Fruit fly (Drosophila melanogaster) whole organism, prepupa: ENCODE data around the gene Tl.
A peak's percentile ranks its signal among the peaks of the same experiment; 100 is the strongest.

ENCODE experiments used
- Blimp-1 ChIP-seq: fragments of 200-800 bp; sonication (Bioruptor generic); optimal IDR thresholded peaks from 3 replicates; lab custom pipeline; 2017; ENCODE audit warnings: missing biosample characterization, missing genetic modification characterization, mild to moderate bottlenecking, moderate library complexity, missing genetic modification reagents
- CG10631 ChIP-seq: fragments of 200-800 bp; sonication (Bioruptor generic); optimal IDR thresholded peaks from 2 replicates; lab custom pipeline; 2016; ENCODE audit warnings: missing biosample characterization, missing genetic modification characterization
- CG11294 ChIP-seq: fragments of 200-800 bp; sonication (Bioruptor generic); IDR thresholded peaks from 2 replicates; pipeline ENCODE4 v1.3.6; 2022; ENCODE audit warnings: missing biosample characterization, missing genetic modification characterization
- CG11762 ChIP-seq: fragments of 200-800 bp; sonication (Bioruptor generic); optimal IDR thresholded peaks from 3 replicates; lab custom pipeline; 2016; ENCODE audit warnings: missing biosample characterization, missing genetic modification characterization; ENCODE audit not compliant: insufficient read depth
- CG11902 ChIP-seq: fragments of 200-800 bp; sonication (Bioruptor generic); optimal IDR thresholded peaks from 3 replicates; lab custom pipeline; 2016; ENCODE audit warnings: missing biosample characterization, missing genetic modification characterization
- CG1621 ChIP-seq: fragments of 200-800 bp; sonication (Bioruptor generic); optimal IDR thresholded peaks from 3 replicates; lab custom pipeline; 2018; ENCODE audit warnings: missing biosample characterization, mild to moderate bottlenecking, missing genetic modification characterization
- CG31627 ChIP-seq: fragments of 200-800 bp; sonication (Bioruptor generic); optimal IDR thresholded peaks from 3 replicates; lab custom pipeline; 2016; ENCODE audit warnings: missing biosample characterization, missing genetic modification characterization
- CG32006 ChIP-seq: fragments of 200-800 bp; sonication (Bioruptor generic); optimal IDR thresholded peaks from 3 replicates; lab custom pipeline; 2017; ENCODE audit warnings: missing biosample characterization, mild to moderate bottlenecking, missing genetic modification characterization
- CG34406 ChIP-seq: fragments of 200-800 bp; sonication (Bioruptor generic); optimal IDR thresholded peaks from 3 replicates; lab custom pipeline; 2016; ENCODE audit warnings: missing biosample characterization, missing genetic modification characterization
- CG6163 ChIP-seq: fragments of 200-800 bp; sonication (Bioruptor generic); IDR thresholded peaks from 3 replicates; pipeline ENCODE4 v1.3.6; 2022; ENCODE audit warnings: missing biosample characterization, missing genetic modification characterization
- CG6276 ChIP-seq: fragments of 200-800 bp; sonication (Bioruptor generic); optimal IDR thresholded peaks from 2 replicates; lab custom pipeline; 2017; ENCODE audit warnings: missing biosample characterization, mild to moderate bottlenecking, missing genetic modification characterization
- CG6792 ChIP-seq: fragments of 200-800 bp; sonication (Bioruptor generic); optimal IDR thresholded peaks from 3 replicates; lab custom pipeline; 2016; ENCODE audit warnings: missing biosample characterization, missing genetic modification characterization
- CG6808 ChIP-seq: fragments of 200-800 bp; sonication (Bioruptor generic); optimal IDR thresholded peaks from 3 replicates; lab custom pipeline; 2017; ENCODE audit warnings: missing biosample characterization, missing genetic modification characterization, mild to moderate bottlenecking, moderate library complexity, missing genetic modification reagents
- CG6854 ChIP-seq: fragments of 200-800 bp; sonication (Bioruptor generic); optimal IDR thresholded peaks from 2 replicates; lab custom pipeline; 2017; ENCODE audit warnings: missing biosample characterization, mild to moderate bottlenecking, missing genetic modification characterization
- CG8119 ChIP-seq: fragments of 200-800 bp; sonication (Bioruptor generic); IDR thresholded peaks from 3 replicates; pipeline ENCODE4 v1.3.6; 2022; ENCODE audit warnings: missing biosample characterization, missing genetic modification characterization
- CG8319 ChIP-seq: fragments of 200-800 bp; sonication (Bioruptor generic); optimal IDR thresholded peaks from 3 replicates; lab custom pipeline; 2016; ENCODE audit warnings: missing biosample characterization, missing genetic modification characterization
- CG8632 ChIP-seq: fragments of 200-800 bp; sonication (Bioruptor generic); optimal IDR thresholded peaks from 3 replicates; lab custom pipeline; 2016; ENCODE audit warnings: missing biosample characterization, missing genetic modification characterization
- CG9139 ChIP-seq: fragments of 200-800 bp; sonication (Bioruptor generic); optimal IDR thresholded peaks from 3 replicates; lab custom pipeline; 2017; ENCODE audit warnings: missing biosample characterization, mild to moderate bottlenecking, missing genetic modification characterization
- Eip75B ChIP-seq: fragments of 200-800 bp; sonication (Bioruptor generic); optimal IDR thresholded peaks from 3 replicates; lab custom pipeline; 2016; ENCODE audit warnings: missing biosample characterization, missing genetic modification characterization
- Eip78C ChIP-seq: fragments of 200-800 bp; sonication (Bioruptor generic); peaks from one replicate; lab custom pipeline; 2016; ENCODE audit warnings: missing biosample characterization, missing genetic modification characterization
- Eip93F ChIP-seq: fragments of 200-800 bp; sonication (Bioruptor generic); optimal IDR thresholded peaks from 2 replicates; lab custom pipeline; 2016; ENCODE audit warnings: missing biosample characterization, mild to moderate bottlenecking, missing genetic modification characterization
- Ets96B ChIP-seq: fragments of 200-800 bp; optimal IDR thresholded peaks from 2 replicates; lab custom pipeline; 2019; ENCODE audit warnings: missing biosample characterization, mild to moderate bottlenecking, missing genetic modification characterization, moderate library complexity
- Gug ChIP-seq: fragments of 200-800 bp; sonication (Bioruptor generic); IDR thresholded peaks from 2 replicates; pipeline ENCODE4 v1.3.6; 2022; ENCODE audit warnings: missing biosample characterization, missing genetic modification characterization
- Hr38 ChIP-seq: sonication (Bioruptor generic); optimal IDR thresholded peaks from 2 replicates; lab custom pipeline; 2016; ENCODE audit warnings: missing biosample characterization, missing genetic modification characterization
- Hr39 ChIP-seq: fragments of 200-800 bp; sonication (Bioruptor generic); optimal IDR thresholded peaks from 2 replicates; lab custom pipeline; 2016; ENCODE audit warnings: missing biosample characterization, missing genetic modification characterization
- Hr4 ChIP-seq: fragments of 200-800 bp; sonication (Bioruptor generic); optimal IDR thresholded peaks from 3 replicates; lab custom pipeline; 2016; ENCODE audit warnings: missing biosample characterization, missing genetic modification characterization
- Lpt ChIP-seq: fragments of 200-800 bp; sonication (Bioruptor generic); optimal IDR thresholded peaks from 3 replicates; lab custom pipeline; 2016; ENCODE audit warnings: missing biosample characterization, missing genetic modification characterization
- Met ChIP-seq: fragments of 200-800 bp; sonication (Bioruptor generic); optimal IDR thresholded peaks from 3 replicates; lab custom pipeline; 2016; ENCODE audit warnings: missing biosample characterization, missing genetic modification characterization
- Smox ChIP-seq: fragments of 200-800 bp; sonication (Bioruptor generic); optimal IDR thresholded peaks from 3 replicates; lab custom pipeline; 2016; ENCODE audit warnings: missing biosample characterization, missing genetic modification characterization
- Sox102F ChIP-seq: fragments of 200-800 bp; sonication (Bioruptor generic); optimal IDR thresholded peaks from 2 replicates; lab custom pipeline; 2016; ENCODE audit warnings: missing biosample characterization, mild to moderate bottlenecking, missing genetic modification characterization
- Sox14 ChIP-seq: fragments of 200-800 bp; sonication (Bioruptor generic); optimal IDR thresholded peaks from 3 replicates; lab custom pipeline; 2016; ENCODE audit warnings: missing biosample characterization, missing genetic modification characterization
- Sox15 ChIP-seq: fragments of 200-800 bp; sonication (Bioruptor generic); optimal IDR thresholded peaks from 3 replicates; lab custom pipeline; 2016; ENCODE audit warnings: missing biosample characterization, missing genetic modification characterization
- achi ChIP-seq: fragments of 200-800 bp; sonication (Bioruptor generic); optimal IDR thresholded peaks from 3 replicates; lab custom pipeline; 2016; ENCODE audit warnings: missing biosample characterization, missing genetic modification characterization
- acj6 ChIP-seq: fragments of 200-800 bp; sonication (Bioruptor generic); optimal IDR thresholded peaks from 3 replicates; lab custom pipeline; 2016; ENCODE audit warnings: missing biosample characterization, missing genetic modification characterization
- cyc ChIP-seq: fragments of 200-800 bp; sonication (Bioruptor generic); optimal IDR thresholded peaks from 3 replicates; lab custom pipeline; 2016; ENCODE audit warnings: missing biosample characterization, missing genetic modification characterization
- dac ChIP-seq: fragments of 200-800 bp; sonication (Bioruptor generic); optimal IDR thresholded peaks from 2 replicates; lab custom pipeline; 2017; ENCODE audit warnings: missing biosample characterization, mild to moderate bottlenecking, missing genetic modification characterization
- dsx ChIP-seq: fragments of 200-800 bp; optimal IDR thresholded peaks from 3 replicates; lab custom pipeline; 2019; ENCODE audit warnings: missing biosample characterization, mild to moderate bottlenecking, missing genetic modification characterization, moderate library complexity; ENCODE audit not compliant: poor library complexity, severe bottlenecking
- eg ChIP-seq: fragments of 200-800 bp; sonication (Bioruptor generic); IDR thresholded peaks from 3 replicates; pipeline ENCODE4 v1.3.6; 2022; ENCODE audit warnings: missing biosample characterization, missing genetic modification characterization
- esn ChIP-seq: fragments of 200-800 bp; sonication (Bioruptor generic); optimal IDR thresholded peaks from 2 replicates; lab custom pipeline; 2016; ENCODE audit warnings: missing biosample characterization, mild to moderate bottlenecking, missing genetic modification characterization, moderate library complexity
- fd59A ChIP-seq: fragments of 200-800 bp; sonication (Bioruptor generic); optimal IDR thresholded peaks from 2 replicates; lab custom pipeline; 2017; ENCODE audit warnings: missing biosample characterization, mild to moderate bottlenecking, missing genetic modification characterization, missing genetic modification reagents
- fd85E ChIP-seq: fragments of 200-800 bp; sonication (Bioruptor generic); optimal IDR thresholded peaks from 3 replicates; lab custom pipeline; 2016; ENCODE audit warnings: missing biosample characterization, missing genetic modification characterization
- fkh ChIP-seq: fragments of 200-800 bp; sonication (Bioruptor generic); optimal IDR thresholded peaks from 3 replicates; lab custom pipeline; 2017; ENCODE audit warnings: missing biosample characterization, mild to moderate bottlenecking, missing genetic modification characterization, moderate library complexity
- lz ChIP-seq: fragments of 200-800 bp; sonication (Bioruptor generic); optimal IDR thresholded peaks from 3 replicates; lab custom pipeline; 2016; ENCODE audit warnings: missing biosample characterization, missing genetic modification characterization
- pdm3 ChIP-seq: fragments of 200-800 bp; sonication (Bioruptor generic); optimal IDR thresholded peaks from 3 replicates; lab custom pipeline; 2016; ENCODE audit warnings: missing biosample characterization, missing genetic modification characterization
- salr ChIP-seq, 2 experiments: fragments of 200-800 bp; sonication (Bioruptor generic); optimal IDR thresholded peaks; 3 replicates each; lab custom pipeline; 2016 to 2018; ENCODE audit warnings: missing biosample characterization in 2 of 2, missing genetic modification characterization in 2 of 2, mild to moderate bottlenecking in 1 of 2
- spab ChIP-seq: fragments of 200-800 bp; sonication (Bioruptor generic); optimal IDR thresholded peaks from 2 replicates; lab custom pipeline; 2017; ENCODE audit warnings: missing biosample characterization, mild to moderate bottlenecking, missing genetic modification characterization, missing genetic modification reagents
- svp ChIP-seq: fragments of 200-800 bp; sonication (Bioruptor generic); peaks from one replicate; lab custom pipeline; 2016; ENCODE audit warnings: missing biosample characterization, missing genetic modification characterization
- vri ChIP-seq: fragments of 200-800 bp; sonication (Bioruptor generic); optimal IDR thresholded peaks from 3 replicates; lab custom pipeline; 2016; ENCODE audit warnings: missing biosample characterization, mild to moderate bottlenecking, missing genetic modification characterization

Tl gene

DNA sequence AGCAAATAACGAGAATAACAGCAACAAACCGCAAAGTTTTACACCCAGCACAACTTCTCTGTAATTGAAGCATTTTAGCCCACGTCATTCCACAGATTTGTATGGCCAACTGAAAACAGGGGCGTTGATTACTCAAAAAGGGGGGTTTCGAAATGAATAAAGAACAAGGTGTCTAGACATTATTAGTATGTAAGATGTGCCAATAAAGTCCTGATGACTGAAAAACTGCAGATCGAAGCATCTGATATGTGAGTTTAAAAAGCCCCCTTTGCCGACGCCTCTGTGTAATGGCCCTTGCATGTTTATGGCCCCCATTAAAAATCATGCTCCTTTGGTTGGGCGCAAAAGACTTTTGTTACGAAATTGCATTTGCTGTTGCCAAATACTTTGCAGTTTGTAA, 22.3 kb downstream of the Tl start (continued):
- TF ChIP-seq vri (GFP tag; lab: Kevin White, UChicago): peak; percentile 57
- peak; percentile 51 for TF ChIP-seq CG9139
- peak; percentile 67 for TF ChIP-seq dsx (GFP tag; lab: Kevin White, UChicago)
- peak; percentile 72 for TF ChIP-seq CG34406 (GFP tag; lab: Kevin White, UChicago)
- peak; percentile 74 for TF ChIP-seq Ets96B (tag; lab: Kevin White, UChicago)
- peak; percentile 50 for TF ChIP-seq CG6276 (GFP tag; lab: Kevin White, UChicago)
- TF ChIP-seq CG8632 (GFP tag; lab: Kevin White, UChicago): peak; percentile 52
- TF ChIP-seq eg (GFP tag; lab: Robert Waterston, UW): peak; percentile 74
- peak; percentile 36 for TF ChIP-seq Gug (GFP tag; lab: Robert Waterston, UW)
- peak; percentile 47 for TF ChIP-seq Sox15 (GFP tag; lab: Kevin White, UChicago)

DNA sequence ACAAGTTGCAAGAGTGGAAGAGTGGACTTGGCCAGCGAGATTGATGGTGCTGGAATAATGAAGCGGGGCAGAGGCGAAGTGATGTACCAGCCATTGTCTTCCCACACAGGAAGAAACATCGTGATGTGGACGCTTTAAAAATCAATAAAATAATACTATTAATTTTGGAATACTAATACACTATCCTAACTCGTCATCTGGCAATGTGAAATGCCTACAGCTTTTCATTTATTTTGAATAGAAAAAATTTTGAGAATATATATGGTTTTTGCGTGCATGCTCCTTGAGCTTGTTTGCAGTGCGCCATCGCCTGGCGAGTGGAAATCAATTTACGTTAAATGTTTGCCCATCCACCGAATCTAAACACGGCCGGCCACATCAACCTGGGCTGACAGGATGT, 33.0 kb downstream of the Tl start:
- TF ChIP-seq CG6854 (GFP tag; lab: Kevin White, UChicago) (no peak), achi (GFP tag; lab: Kevin White, UChicago) (peak; percentile 59), Eip75B (peak; percentile 54), CG34406 (GFP tag; lab: Kevin White, UChicago) (peak; percentile 14), CG1621 (peak; percentile 44), CG6792 (GFP tag; lab: Kevin White, UChicago) (peak; percentile 35), lz (GFP tag; lab: Kevin White, UChicago) (no peak), CG11294 (no peak), vri (GFP tag; lab: Kevin White, UChicago) (no peak), Eip93F (GFP tag; lab: Kevin White, UChicago) (no peak), CG8632 (GFP tag; lab: Kevin White, UChicago) (peak; percentile 29), Sox102F (GFP tag; lab: Kevin White, UChicago) (no peak), CG8319 (peak; percentile 7), Sox14 (peak; percentile 57), fkh (GFP tag; lab: Kevin White, UChicago) (no peak), Blimp-1 (no peak), Lpt (GFP tag; lab: Kevin White, UChicago) (peak; percentile 37), CG11902 (GFP tag; lab: Kevin White, UChicago) (no peak), Ets96B (tag; lab: Kevin White, UChicago) (peak; percentile 78), dsx (GFP tag; lab: Kevin White, UChicago) (peak; percentile 34), esn (no peak), Smox (GFP tag; lab: Kevin White, UChicago) (no peak), CG6276 (GFP tag; lab: Kevin White, UChicago) (peak; percentile 22), Hr39 (GFP tag; lab: Kevin White, UChicago) (no peak), CG31627 (GFP tag; lab: Kevin White, UChicago) (no peak), Eip78C (GFP tag; lab: Kevin White, UChicago) (peak; percentile 87), pdm3 (GFP tag; lab: Kevin White, UChicago) (peak; percentile 62), Hr4 (GFP tag; lab: Kevin White, UChicago) (no peak), spab (peak; percentile 64), CG9139 (peak; percentile 18), CG11762 (peak; percentile 7), Hr38 (GFP tag; lab: Kevin White, UChicago) (no peak), CG10631 (GFP tag; lab: Kevin White, UChicago) (peak; percentile 79), CG8119 (peak; percentile 68), CG32006 (GFP tag; lab: Kevin White, UChicago) (peak; percentile 79), svp (GFP tag; lab: Kevin White, UChicago) (peak; percentile 39), Gug (GFP tag; lab: Robert Waterston, UW) (peak; percentile 34; the same call in 1 of the 2 replicates), Met (peak; percentile 15), CG6163 (GFP tag; lab: Robert Waterston, UW) (peak; percentile 73; the same call in 2 of the 3 replicates), salr (GFP tag; optimal IDR thresholded peaks at IDR 0.05; lab: Kevin White, UChicago) (peak in 1 of 2 experiments; percentile 47), cyc (GFP tag; lab: Kevin White, UChicago) (no peak), acj6 (peak; percentile 67), fd59A (GFP tag; lab: Kevin White, UChicago) (peak; percentile 67), CG6808 (GFP tag; lab: Kevin White, UChicago) (peak; percentile 51), fd85E (GFP tag; lab: Kevin White, UChicago) (no peak), dac (peak; percentile 36), eg (GFP tag; lab: Robert Waterston, UW) (0 out of 3 replicates have a peak, but pooled peaks have one; percentile 43)
